Worm (Caenorhabditis elegans) whole organism, L1 larva: ENCODE data around the gene best-17.

ENCODE experiments used
- ama-1 ChIP-seq: fragments of 150-350 bp; optimal IDR thresholded peaks from 2 replicates; lab custom pipeline; 2014
- fos-1 ChIP-seq: fragments of 150-350 bp; optimal IDR thresholded peaks from 2 replicates; lab custom pipeline; 2014; ENCODE audit warnings: missing biosample characterization, missing genetic modification characterization
- lin-15B ChIP-seq: fragments of 150-350 bp; sonication (generic microtip); optimal IDR thresholded peaks from 3 replicates; lab custom pipeline; 2014; ENCODE audit warnings: missing biosample characterization, missing genetic modification characterization
- lsy-2 ChIP-seq, 2 experiments: fragments of 150-350 bp; optimal IDR thresholded peaks; 2 replicates each; lab custom pipeline; 2014; ENCODE audit warnings: missing biosample characterization in 2 of 2, missing genetic modification characterization in 2 of 2
- mdl-1 ChIP-seq, 2 experiments: fragments of 150-350 bp; optimal IDR thresholded peaks; 2 replicates each; lab custom pipeline; 2014 to 2017; ENCODE audit warnings: missing biosample characterization in 2 of 2, missing genetic modification characterization in 2 of 2, inconsistent platforms in 1 of 2
- nhr-11 ChIP-seq: fragments of 150-350 bp; optimal IDR thresholded peaks from 2 replicates; lab custom pipeline; 2014; ENCODE audit warnings: missing biosample characterization, missing genetic modification characterization
- nhr-237 ChIP-seq: fragments of 150-350 bp; optimal IDR thresholded peaks from 2 replicates; lab custom pipeline; 2014; ENCODE audit warnings: missing biosample characterization, missing genetic modification characterization
- pqm-1 ChIP-seq: sonication (generic microtip); optimal IDR thresholded peaks from 3 replicates; lab custom pipeline; 2017; ENCODE audit warnings: missing biosample characterization, missing genetic modification characterization
- skn-1 ChIP-seq: fragments of 150-350 bp; optimal IDR thresholded peaks from 2 replicates; lab custom pipeline; 2014; ENCODE audit warnings: missing biosample characterization, missing genetic modification characterization
- snu-23 ChIP-seq: sonication (generic microtip); optimal IDR thresholded peaks from 2 replicates; lab custom pipeline; 2016; ENCODE audit warnings: missing genetic modification characterization, missing compliant biosample characterization

DNA sequence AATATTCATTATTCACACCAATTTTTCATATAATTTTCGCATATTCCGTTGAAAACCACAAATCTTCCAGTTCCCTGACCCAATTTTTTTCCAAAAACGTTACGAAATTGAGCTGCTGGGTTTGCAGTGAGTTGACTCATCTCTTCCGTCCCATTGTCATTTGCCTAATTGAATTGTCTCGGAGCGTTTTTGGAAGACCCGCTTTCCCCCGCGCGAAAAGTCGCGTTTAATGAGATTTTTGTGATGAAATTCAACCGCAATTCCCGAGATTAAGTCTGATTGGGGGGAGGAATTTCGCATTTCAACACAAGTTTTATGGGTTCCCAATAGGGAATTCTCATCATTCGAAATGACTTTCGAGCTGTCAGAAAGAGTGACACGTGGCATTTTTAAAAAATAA is 2.5 kb upstream of the best-17 start:
- TF ChIP-seq ama-1 (lab: Kevin White, UChicago), result no peak
- no peak for TF ChIP-seq fos-1
- TF ChIP-seq mdl-1 (tag; optimal IDR thresholded peaks at IDR 0.05; lab: Kevin White, UChicago), result no peak
- TF ChIP-seq skn-1 (tag; lab: Kevin White, UChicago), result no peak
- TF ChIP-seq lin-15B (tag; lab: Kevin White, UChicago), result no peak
- TF ChIP-seq lsy-2 (tag; optimal IDR thresholded peaks at IDR 0.05; lab: Kevin White, UChicago), result no peak
- TF ChIP-seq pqm-1, result no peak
- no peak for TF ChIP-seq nhr-237 (tag; lab: Kevin White, UChicago)
- no peak for TF ChIP-seq snu-23
- no peak for TF ChIP-seq nhr-11 (tag; lab: Kevin White, UChicago)
